Worm (Caenorhabditis elegans) whole organism, mixed stage, embryonic: ENCODE results near the gene clc-26.

Source experiments
- M03D4.4 ChIP-seq: sonication (generic microtip); optimal IDR thresholded peaks from 2 replicates; lab custom pipeline; 2017; ENCODE audit warnings: mild to moderate bottlenecking, missing genetic modification characterization, missing compliant biosample characterization
- bed-3 ChIP-seq: fragments of 200-800 bp; sonication (Bioruptor generic); optimal IDR thresholded peaks from 3 replicates; lab custom pipeline; 2018; ENCODE audit warnings: mild to moderate bottlenecking, missing genetic modification characterization, moderate library complexity, missing compliant biosample characterization
- blmp-1 ChIP-seq: fragments of 150-350 bp; optimal IDR thresholded peaks from 2 replicates; lab custom pipeline; 2014; ENCODE audit warnings: missing biosample characterization, missing genetic modification characterization
- ceh-39 ChIP-seq: fragments of 150-350 bp; optimal IDR thresholded peaks from 2 replicates; lab custom pipeline; 2014; ENCODE audit warnings: missing biosample characterization, missing genetic modification characterization
- ceh-43 ChIP-seq: fragments of 200-800 bp; sonication (Bioruptor generic); optimal IDR thresholded peaks from 2 replicates; lab custom pipeline; 2018; ENCODE audit warnings: mild to moderate bottlenecking, missing genetic modification characterization, moderate library complexity, missing compliant biosample characterization
- ceh-83 ChIP-seq: fragments of 200-800 bp; sonication (Bioruptor generic); optimal IDR thresholded peaks from 2 replicates; lab custom pipeline; 2018; ENCODE audit warnings: mild to moderate bottlenecking, missing genetic modification characterization, missing compliant biosample characterization
- ces-1 ChIP-seq: fragments of 150-350 bp; optimal IDR thresholded peaks from 2 replicates; lab custom pipeline; 2014; ENCODE audit warnings: missing biosample characterization, missing genetic modification reagents, missing genetic modification characterization
- cnd-1 ChIP-seq: fragments of 200-800 bp; sonication (Bioruptor generic); optimal IDR thresholded peaks from 2 replicates; lab custom pipeline; 2018; ENCODE audit warnings: mild to moderate bottlenecking, missing genetic modification characterization, missing compliant biosample characterization
- elt-1 ChIP-seq: sonication (generic microtip); optimal IDR thresholded peaks from 2 replicates; lab custom pipeline; 2017; ENCODE audit warnings: missing genetic modification characterization, mild to moderate bottlenecking, missing compliant biosample characterization, antibody characterized with exemption, moderate library complexity, borderline replicate concordance; ENCODE audit not compliant: insufficient read depth
- elt-3 ChIP-seq: fragments of 150-350 bp; optimal IDR thresholded peaks from 2 replicates; lab custom pipeline; 2014; ENCODE audit warnings: missing biosample characterization, missing genetic modification characterization
- flh-1 ChIP-seq: fragments of 200-800 bp; sonication (Bioruptor generic); optimal IDR thresholded peaks from 2 replicates; lab custom pipeline; 2018; ENCODE audit warnings: mild to moderate bottlenecking, missing genetic modification characterization, moderate library complexity, missing compliant biosample characterization
- ham-2 ChIP-seq: fragments of 200-800 bp; sonication (Bioruptor generic); optimal IDR thresholded peaks from 2 replicates; lab custom pipeline; 2018; ENCODE audit warnings: mild to moderate bottlenecking, missing genetic modification characterization, missing compliant biosample characterization
- hlh-1 ChIP-seq: fragments of 150-350 bp; optimal IDR thresholded peaks from 2 replicates; lab custom pipeline; 2014; ENCODE audit warnings: missing biosample characterization, missing genetic modification reagents, missing genetic modification characterization
- lin-13 ChIP-seq: fragments of 150-350 bp; optimal IDR thresholded peaks from 2 replicates; lab custom pipeline; 2014; ENCODE audit warnings: missing biosample characterization, missing genetic modification characterization
- lin-32 ChIP-seq: fragments of 200-800 bp; sonication (Bioruptor generic); optimal IDR thresholded peaks from 2 replicates; lab custom pipeline; 2018; ENCODE audit warnings: mild to moderate bottlenecking, missing genetic modification characterization, missing compliant biosample characterization
- lsy-2 ChIP-seq: fragments of 150-350 bp; optimal IDR thresholded peaks from 2 replicates; lab custom pipeline; 2014; ENCODE audit warnings: missing biosample characterization, missing genetic modification characterization
- mab-5 ChIP-seq: fragments of 150-350 bp; optimal IDR thresholded peaks from 2 replicates; lab custom pipeline; 2014; ENCODE audit warnings: missing biosample characterization, missing genetic modification characterization
- mep-1 ChIP-seq: fragments of 150-350 bp; optimal IDR thresholded peaks from 2 replicates; lab custom pipeline; 2017; ENCODE audit warnings: missing biosample characterization, missing genetic modification reagents, missing genetic modification characterization, inconsistent platforms
- mls-2 ChIP-seq: sonication (generic microtip); optimal IDR thresholded peaks from 2 replicates; lab custom pipeline; 2016; ENCODE audit warnings: mild to moderate bottlenecking, missing genetic modification characterization, moderate library complexity, missing compliant biosample characterization
- nhr-12 ChIP-seq: fragments of 150-350 bp; optimal IDR thresholded peaks from 2 replicates; lab custom pipeline; 2014; ENCODE audit warnings: missing biosample characterization, missing genetic modification characterization
- nhr-237 ChIP-seq: fragments of 150-350 bp; optimal IDR thresholded peaks from 2 replicates; lab custom pipeline; 2014; ENCODE audit warnings: missing biosample characterization, missing genetic modification characterization
- nhr-28 ChIP-seq: fragments of 150-350 bp; optimal IDR thresholded peaks from 2 replicates; lab custom pipeline; 2014; ENCODE audit warnings: missing biosample characterization, missing genetic modification characterization
- nhr-76 ChIP-seq: sonication (generic microtip); optimal IDR thresholded peaks from 2 replicates; lab custom pipeline; 2017; ENCODE audit warnings: missing biosample characterization, missing genetic modification characterization
- pha-4 ChIP-seq: fragments of 150-350 bp; optimal IDR thresholded peaks from 2 replicates; lab custom pipeline; 2018; ENCODE audit warnings: missing biosample characterization, missing genetic modification reagents, missing genetic modification characterization
- sem-2 ChIP-seq: fragments of 200-800 bp; sonication (Bioruptor generic); optimal IDR thresholded peaks from 2 replicates; lab custom pipeline; 2018; ENCODE audit warnings: mild to moderate bottlenecking, missing genetic modification characterization, missing compliant biosample characterization
- snpc-4 ChIP-seq: fragments of 150-350 bp; optimal IDR thresholded peaks from 2 replicates; lab custom pipeline; 2014; ENCODE audit warnings: missing biosample characterization, missing genetic modification characterization
- sptf-1 ChIP-seq: sonication (generic microtip); optimal IDR thresholded peaks from 2 replicates; lab custom pipeline; 2017; ENCODE audit warnings: mild to moderate bottlenecking, missing genetic modification characterization, moderate library complexity, missing compliant biosample characterization
- tbx-8 ChIP-seq: fragments of 200-800 bp; sonication (Bioruptor generic); optimal IDR thresholded peaks from 2 replicates; lab custom pipeline; 2018; ENCODE audit warnings: mild to moderate bottlenecking, missing genetic modification characterization, moderate library complexity, missing compliant biosample characterization
- unc-120 ChIP-seq: sonication (generic microtip); optimal IDR thresholded peaks from 2 replicates; lab custom pipeline; 2017; ENCODE audit warnings: missing genetic modification characterization, missing compliant biosample characterization; ENCODE audit not compliant: poor library complexity, severe bottlenecking
- unc-39 ChIP-seq: fragments of 150-350 bp; optimal IDR thresholded peaks from 2 replicates; lab custom pipeline; 2014; ENCODE audit warnings: missing biosample characterization, missing genetic modification characterization
- unc-62 ChIP-seq: fragments of 150-350 bp; optimal IDR thresholded peaks from 2 replicates; lab custom pipeline; 2014; ENCODE audit warnings: missing biosample characterization, missing genetic modification reagents, missing genetic modification characterization
- ztf-11 ChIP-seq: fragments of 150-350 bp; optimal IDR thresholded peaks from 2 replicates; lab custom pipeline; 2014; ENCODE audit warnings: missing biosample characterization, missing genetic modification characterization

The clc-26 gene

DNA sequence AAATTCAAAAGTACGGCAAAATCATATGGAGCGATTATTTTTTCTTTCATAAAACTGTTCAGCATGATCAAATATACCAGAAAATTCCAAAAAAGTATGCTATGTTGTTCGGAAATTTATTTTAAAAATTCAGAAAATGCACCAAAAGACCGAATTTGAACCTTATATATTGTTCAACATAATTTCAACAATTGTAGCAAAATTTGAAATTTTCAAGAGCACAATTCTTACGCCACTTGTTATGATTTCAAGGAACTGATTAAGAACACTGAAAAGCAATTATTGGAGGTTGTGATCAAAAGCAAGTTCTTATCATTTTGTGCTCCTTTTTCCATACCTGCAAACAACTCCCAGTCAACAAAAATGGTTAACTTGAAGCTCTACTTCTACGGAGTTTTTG is 22.8 kb downstream of the clc-26 start, which contains the start of gene clc-27:
clc-27 (plus strand) TSS at position 301 of the 400 bp plus-strand sequence.
- TF ChIP-seq ceh-39 (no peak), blmp-1 (tag; lab: Kevin White, UChicago) (no peak), M03D4.4 (no peak), flh-1 (GFP tag; lab: Kevin White, UChicago) (no peak), unc-120 (tag; lab: Kevin White, UChicago) (no peak), elt-1 (tag; lab: Kevin White, UChicago) (no peak), bed-3 (GFP tag; lab: Kevin White, UChicago) (no peak), nhr-76 (no peak), sem-2 (no peak), sptf-1 (tag; lab: Kevin White, UChicago) (no peak), mab-5 (tag; lab: Kevin White, UChicago) (no peak), lin-13 (tag; lab: Kevin White, UChicago) (no peak), nhr-12 (no peak)

ce11 chrIII:1007143-1007905 is 23.5 kb downstream of the clc-26 start:
- no peak for TF ChIP-seq snpc-4
- no peak for TF ChIP-seq ceh-43
- no peak for TF ChIP-seq elt-3 (tag; lab: Kevin White, UChicago)
- TF ChIP-seq nhr-237 = no peak
- no peak for TF ChIP-seq mls-2 (tag; lab: Kevin White, UChicago)
- no peak for TF ChIP-seq nhr-28 (tag; lab: Kevin White, UChicago)
- no peak for TF ChIP-seq ham-2 (GFP tag; lab: Kevin White, UChicago)
- no peak for TF ChIP-seq ces-1 (GFP tag; lab: Kevin White, UChicago)
- TF ChIP-seq mab-5 (tag; lab: Kevin White, UChicago) = no peak
- no peak for TF ChIP-seq hlh-1 (tag; lab: Kevin White, UChicago)
- no peak for TF ChIP-seq mep-1
- no peak for TF ChIP-seq ceh-39
- no peak for TF ChIP-seq lsy-2
- TF ChIP-seq elt-1 (tag; lab: Kevin White, UChicago) = no peak
- no peak for TF ChIP-seq lin-32 (GFP tag; lab: Kevin White, UChicago)
- TF ChIP-seq ztf-11 (tag; lab: Kevin White, UChicago) = no peak
- no peak for TF ChIP-seq nhr-76
- no peak for TF ChIP-seq unc-120 (tag; lab: Kevin White, UChicago)
- TF ChIP-seq unc-39 = no peak

- TF ChIP-seq ceh-83 (GFP tag; lab: Kevin White, UChicago) (no peak), M03D4.4 (no peak), blmp-1 (tag; lab: Kevin White, UChicago) (no peak), nhr-12 (no peak), flh-1 (GFP tag; lab: Kevin White, UChicago) (no peak), bed-3 (GFP tag; lab: Kevin White, UChicago) (no peak), elt-1 (tag; lab: Kevin White, UChicago) (no peak), unc-120 (tag; lab: Kevin White, UChicago) (no peak), cnd-1 (tag; lab: Kevin White, UChicago) (no peak), mab-5 (tag; lab: Kevin White, UChicago) (no peak), hlh-1 (tag; lab: Kevin White, UChicago) (no peak), sptf-1 (tag; lab: Kevin White, UChicago) (no peak)
Measured at ce11 chrIII:1004464-1004863, 26.4 kb downstream of the clc-26 start.

DNA sequence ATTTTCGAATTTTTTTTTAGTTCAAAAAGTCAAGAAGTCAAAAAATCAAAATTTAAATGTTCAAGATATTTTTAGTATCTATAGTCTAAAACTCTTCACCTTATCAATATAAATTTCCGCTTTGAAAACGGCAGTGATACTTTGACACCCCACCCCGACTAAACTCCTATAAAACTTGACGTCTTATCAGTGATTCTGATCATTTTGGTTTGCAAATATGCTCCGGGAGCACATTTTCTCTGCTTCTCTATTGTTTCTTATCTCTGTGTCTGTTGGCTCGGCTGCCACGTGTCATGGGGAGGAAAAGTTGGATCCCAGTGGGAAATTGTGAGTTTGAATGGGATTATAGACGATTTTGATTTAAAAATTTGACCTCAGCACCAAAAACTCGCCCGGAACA is 28.4 kb downstream of the clc-26 start, which contains the start of gene clec-150:
clec-150 (plus strand) TSS at position 198 of the 400 bp plus-strand sequence.
- TF ChIP-seq nhr-28 (tag; lab: Kevin White, UChicago) (no peak), ham-2 (GFP tag; lab: Kevin White, UChicago) (no peak), pha-4 (no peak), sptf-1 (tag; lab: Kevin White, UChicago) (no peak), M03D4.4 (no peak), mls-2 (tag; lab: Kevin White, UChicago) (no peak)

ce11 chrIII:1001297-1001696 is 29.6 kb downstream of the clc-26 start, which contains the start of gene R06B10.7:
Gene R06B10.7 (minus strand): TSS chrIII:1001397.
- TF ChIP-seq nhr-28 (tag; lab: Kevin White, UChicago) (no peak), ceh-43 (no peak), ztf-11 (tag; lab: Kevin White, UChicago) (no peak), elt-3 (tag; lab: Kevin White, UChicago) (no peak), tbx-8 (GFP tag; lab: Kevin White, UChicago) (no peak), lin-13 (tag; lab: Kevin White, UChicago) (no peak), sem-2 (no peak), ceh-39 (no peak), sptf-1 (tag; lab: Kevin White, UChicago) (no peak), unc-62 (GFP tag; lab: Kevin White, UChicago) (no peak)
- TF ChIP-seq, all 35 proteins: peak for 0
